Fruit fly (Drosophila melanogaster): ENCODE results near the gene CG15152.

dm6 chr2L:18112435-18112834, 1.9 kb upstream of the CG15152 start:
- TF ChIP-seq Myc (optimal IDR thresholded peaks at IDR 0.05) (no peak), h (optimal IDR thresholded peaks at IDR 0.05) (no peak), Sin3A (optimal IDR thresholded peaks at IDR 0.05) (no peak)

Measured in Kc167 (cell line).